Worm (Caenorhabditis elegans) whole organism, mixed stage, embryonic: ENCODE measurements around the gene srw-77.

Experiments used
- ceh-43 ChIP-seq: fragments of 200-800 bp; sonication (Bioruptor generic); optimal IDR thresholded peaks from 2 replicates; lab custom pipeline; 2018; ENCODE audit warnings: mild to moderate bottlenecking, missing genetic modification characterization, moderate library complexity, missing compliant biosample characterization
- ceh-83 ChIP-seq: fragments of 200-800 bp; sonication (Bioruptor generic); optimal IDR thresholded peaks from 2 replicates; lab custom pipeline; 2018; ENCODE audit warnings: mild to moderate bottlenecking, missing genetic modification characterization, missing compliant biosample characterization
- ces-1 ChIP-seq: fragments of 150-350 bp; optimal IDR thresholded peaks from 2 replicates; lab custom pipeline; 2014; ENCODE audit warnings: missing biosample characterization, missing genetic modification reagents, missing genetic modification characterization
- lin-13 ChIP-seq: fragments of 150-350 bp; optimal IDR thresholded peaks from 2 replicates; lab custom pipeline; 2014; ENCODE audit warnings: missing biosample characterization, missing genetic modification characterization
- mep-1 ChIP-seq: fragments of 150-350 bp; optimal IDR thresholded peaks from 2 replicates; lab custom pipeline; 2017; ENCODE audit warnings: missing biosample characterization, missing genetic modification reagents, missing genetic modification characterization, inconsistent platforms
- nhr-237 ChIP-seq: fragments of 150-350 bp; optimal IDR thresholded peaks from 2 replicates; lab custom pipeline; 2014; ENCODE audit warnings: missing biosample characterization, missing genetic modification characterization
- pha-4 ChIP-seq: fragments of 150-350 bp; optimal IDR thresholded peaks from 2 replicates; lab custom pipeline; 2018; ENCODE audit warnings: missing biosample characterization, missing genetic modification reagents, missing genetic modification characterization
- snpc-4 ChIP-seq: fragments of 150-350 bp; optimal IDR thresholded peaks from 2 replicates; lab custom pipeline; 2014; ENCODE audit warnings: missing biosample characterization, missing genetic modification characterization
- unc-39 ChIP-seq: fragments of 150-350 bp; optimal IDR thresholded peaks from 2 replicates; lab custom pipeline; 2014; ENCODE audit warnings: missing biosample characterization, missing genetic modification characterization
- unc-62 ChIP-seq: fragments of 150-350 bp; optimal IDR thresholded peaks from 2 replicates; lab custom pipeline; 2014; ENCODE audit warnings: missing biosample characterization, missing genetic modification reagents, missing genetic modification characterization
- zip-8 ChIP-seq: fragments of 150-350 bp; optimal IDR thresholded peaks from 2 replicates; lab custom pipeline; 2014; ENCODE audit warnings: missing biosample characterization, missing genetic modification characterization
- ztf-11 ChIP-seq: fragments of 150-350 bp; optimal IDR thresholded peaks from 2 replicates; lab custom pipeline; 2014; ENCODE audit warnings: missing biosample characterization, missing genetic modification characterization

DNA sequence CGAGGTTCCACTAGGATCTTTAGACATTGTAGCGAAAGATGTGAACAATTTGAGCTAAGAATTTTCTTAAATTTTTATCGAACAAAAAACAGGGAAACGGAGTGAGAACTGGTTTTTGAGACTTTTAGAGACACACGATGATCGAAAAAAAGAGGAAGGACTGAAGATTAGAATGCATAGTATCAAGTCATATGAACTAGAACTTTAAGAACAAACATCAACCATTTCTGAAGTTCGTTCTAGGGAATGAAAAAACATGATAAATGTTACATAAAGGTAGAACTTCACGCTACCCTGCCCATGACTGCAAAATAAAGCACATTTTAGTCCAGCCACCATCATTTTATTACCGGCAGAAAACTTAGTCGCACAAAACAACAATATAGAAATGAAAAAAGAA is 2.9 kb upstream of the srw-77 start, which contains the start of gene W06G6.9:
- no peak for TF ChIP-seq ces-1 (GFP tag; lab: Kevin White, UChicago)
- no peak for TF ChIP-seq unc-62
- no peak for TF ChIP-seq pha-4 (tag; lab: Kevin White, UChicago)
- no peak for TF ChIP-seq lin-13 (tag; lab: Kevin White, UChicago)
- no peak for TF ChIP-seq ztf-11 (tag; lab: Kevin White, UChicago)
- TF ChIP-seq unc-39 (tag; lab: Kevin White, UChicago), result no peak
- TF ChIP-seq snpc-4 (tag; lab: Kevin White, UChicago), result no peak
- TF ChIP-seq mep-1, result no peak
- no peak for TF ChIP-seq ceh-83 (GFP tag; lab: Kevin White, UChicago)
- no peak for TF ChIP-seq zip-8
- no peak for TF ChIP-seq nhr-237 (tag; lab: Kevin White, UChicago)
- no peak for TF ChIP-seq ceh-43 (GFP tag; lab: Kevin White, UChicago)
